Fruit fly (Drosophila melanogaster): ENCODE results near the gene CG33985.

CG33985 gene

DNA sequence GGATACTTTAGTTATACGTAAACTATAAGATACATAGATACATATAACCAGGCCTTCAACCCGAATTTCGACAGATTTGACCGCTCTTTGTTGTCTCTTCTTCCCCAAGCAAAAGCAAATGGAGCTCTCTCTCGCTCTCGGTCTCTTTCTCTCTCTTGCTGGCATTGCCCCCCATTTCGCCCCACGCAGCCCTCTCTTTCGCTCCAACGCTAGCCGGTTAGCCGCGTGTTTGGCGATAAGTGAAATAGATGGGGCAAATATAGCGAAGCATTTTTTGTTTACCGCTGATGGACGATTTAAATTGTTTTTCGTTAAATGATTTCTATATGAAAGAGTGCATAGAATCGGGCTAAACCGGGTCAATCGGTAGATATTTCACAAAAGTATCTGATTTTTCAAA lies 12.2 kb downstream of the CG33985 start:
- TF ChIP-seq CrebA (GFP tag; optimal IDR thresholded peaks at IDR 0.05; ENCODE audit: borderline replicate concordance), result no peak
- TF ChIP-seq Dif (GFP tag; optimal IDR thresholded peaks at IDR 0.05; ENCODE audit: partially characterized antibody), result peak; percentile 98
- TF ChIP-seq pan (optimal IDR thresholded peaks at IDR 0.05), result no peak
- TF ChIP-seq h (GFP tag; optimal IDR thresholded peaks at IDR 0.05), result peak; percentile 37
- TF ChIP-seq tai (GFP tag; optimal IDR thresholded peaks at IDR 0.05), result no peak
- no peak for TF ChIP-seq fru (GFP tag; optimal IDR thresholded peaks at IDR 0.05)
- no peak for TF ChIP-seq Mio (GFP tag; optimal IDR thresholded peaks at IDR 0.05)
- no peak for TF ChIP-seq OdsH (GFP tag; optimal IDR thresholded peaks at IDR 0.05)
- TF ChIP-seq Vsx2 (GFP tag; optimal IDR thresholded peaks at IDR 0.05; ENCODE audit: partially characterized antibody), result no peak
- peak; percentile 13 for TF ChIP-seq CG32264 (GFP tag; optimal IDR thresholded peaks at IDR 0.05)
- no peak for TF ChIP-seq foxo (GFP tag; optimal IDR thresholded peaks at IDR 0.05)
- no peak for TF ChIP-seq Hnf4 (GFP tag; optimal IDR thresholded peaks at IDR 0.05)
- no peak for TF ChIP-seq Abd-B (GFP tag; optimal IDR thresholded peaks at IDR 0.05)
- no peak for TF ChIP-seq Myc (optimal IDR thresholded peaks at IDR 0.05)
- TF ChIP-seq Jra (GFP tag; optimal IDR thresholded peaks at IDR 0.05), result no peak
- TF ChIP-seq jim (GFP tag; optimal IDR thresholded peaks at IDR 0.05), result no peak
- no peak for TF ChIP-seq usp (GFP tag; optimal IDR thresholded peaks at IDR 0.05)
- no peak for TF ChIP-seq rgr (GFP tag; optimal IDR thresholded peaks at IDR 0.05)
- peak; percentile 31 for TF ChIP-seq sage (GFP tag; optimal IDR thresholded peaks at IDR 0.05)
- TF ChIP-seq Hr83 (GFP tag; optimal IDR thresholded peaks at IDR 0.05; ENCODE audit: poor library complexity, severe bottlenecking), result peak; percentile 69
- TF ChIP-seq Rel (GFP tag; optimal IDR thresholded peaks at IDR 0.05), result no peak
- TF ChIP-seq Rel (tag; optimal IDR thresholded peaks at IDR 0.05), result peak; percentile 33
- no peak for TF ChIP-seq sv (GFP tag; optimal IDR thresholded peaks at IDR 0.05)
- no peak for TF ChIP-seq Dfd (GFP tag; optimal IDR thresholded peaks at IDR 0.05)
- TF ChIP-seq dmrt93B (GFP tag; optimal IDR thresholded peaks at IDR 0.05), result no peak
- TF ChIP-seq psq (GFP tag; optimal IDR thresholded peaks at IDR 0.05), result peak; percentile 23
- no peak for TF ChIP-seq N (GFP tag; optimal IDR thresholded peaks at IDR 0.05)
- no peak for TF ChIP-seq Hr78 (GFP tag; optimal IDR thresholded peaks at IDR 0.05)
- peak; percentile 95 to 97 for TF ChIP-seq dl (GFP tag; optimal IDR thresholded peaks at IDR 0.05; ENCODE audit: insufficient read depth in 1 of 2, partially characterized antibody in 2 of 2)
- peak; percentile 28 for TF ChIP-seq Sp1 (GFP tag; optimal IDR thresholded peaks at IDR 0.05)
- TF ChIP-seq GATAd (GFP tag; optimal IDR thresholded peaks at IDR 0.05), result no peak
- TF ChIP-seq brk (GFP tag; optimal IDR thresholded peaks at IDR 0.05), result no peak
- TF ChIP-seq br (GFP tag; optimal IDR thresholded peaks at IDR 0.05), result peak; percentile 7
- TF ChIP-seq woc (GFP tag; optimal IDR thresholded peaks at IDR 0.05), result no peak
- TF ChIP-seq dsf (GFP tag; optimal IDR thresholded peaks at IDR 0.05; ENCODE audit: borderline replicate concordance), result no peak
- no peak for TF ChIP-seq ey (GFP tag; optimal IDR thresholded peaks at IDR 0.05)
- no peak for TF ChIP-seq lola (GFP tag; optimal IDR thresholded peaks at IDR 0.05)
- no peak for TF ChIP-seq HLH106 (tag; optimal IDR thresholded peaks at IDR 0.05)
- no peak for TF ChIP-seq CG9705 (GFP tag; optimal IDR thresholded peaks at IDR 0.05)

dm6 chr3L:15513726-15514125 lies 12.9 kb downstream of the CG33985 start:
- no peak for TF ChIP-seq Sp1 (GFP tag; optimal IDR thresholded peaks at IDR 0.05)
- TF ChIP-seq Jra (GFP tag; optimal IDR thresholded peaks at IDR 0.05), result no peak
- TF ChIP-seq dmrt93B (GFP tag; optimal IDR thresholded peaks at IDR 0.05), result no peak
- TF ChIP-seq CG32264 (GFP tag; optimal IDR thresholded peaks at IDR 0.05), result no peak
- no peak for TF ChIP-seq ey (GFP tag; optimal IDR thresholded peaks at IDR 0.05)
- no peak for TF ChIP-seq sage (GFP tag; optimal IDR thresholded peaks at IDR 0.05)
- no peak for TF ChIP-seq OdsH (GFP tag; optimal IDR thresholded peaks at IDR 0.05)
- no peak for TF ChIP-seq dsf (GFP tag; optimal IDR thresholded peaks at IDR 0.05; ENCODE audit: borderline replicate concordance)
- no peak for TF ChIP-seq psq (GFP tag; optimal IDR thresholded peaks at IDR 0.05)
- no peak for TF ChIP-seq fru (GFP tag; optimal IDR thresholded peaks at IDR 0.05)

DNA sequence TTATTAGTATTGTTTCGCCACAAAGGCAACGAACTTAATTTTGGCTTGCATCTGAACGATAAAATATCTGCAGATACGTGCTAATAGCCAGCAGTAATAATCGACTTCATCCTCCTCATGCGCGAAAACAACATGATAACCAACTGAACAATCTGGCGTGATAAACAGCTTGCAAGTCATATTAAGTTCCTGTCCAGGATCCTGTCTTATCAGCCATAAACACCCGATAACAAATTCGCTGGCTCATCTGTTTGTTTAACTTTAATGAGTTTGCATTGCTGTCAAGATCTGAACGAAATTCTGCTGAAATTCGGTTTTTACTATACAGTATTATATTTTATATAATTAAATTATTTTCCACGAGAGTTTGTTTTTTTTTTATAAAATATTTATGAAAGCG lies 13.3 kb downstream of the CG33985 start:
- TF ChIP-seq CG9705 (GFP tag; optimal IDR thresholded peaks at IDR 0.05), result no peak
- no peak for TF ChIP-seq usp (GFP tag; optimal IDR thresholded peaks at IDR 0.05)
- TF ChIP-seq Vsx2 (GFP tag; optimal IDR thresholded peaks at IDR 0.05; ENCODE audit: partially characterized antibody), result no peak
- no peak for TF ChIP-seq ey (GFP tag; optimal IDR thresholded peaks at IDR 0.05)
